Worm (Caenorhabditis elegans): ENCODE measurements around the gene pssy-1.

Gene pssy-1

DNA sequence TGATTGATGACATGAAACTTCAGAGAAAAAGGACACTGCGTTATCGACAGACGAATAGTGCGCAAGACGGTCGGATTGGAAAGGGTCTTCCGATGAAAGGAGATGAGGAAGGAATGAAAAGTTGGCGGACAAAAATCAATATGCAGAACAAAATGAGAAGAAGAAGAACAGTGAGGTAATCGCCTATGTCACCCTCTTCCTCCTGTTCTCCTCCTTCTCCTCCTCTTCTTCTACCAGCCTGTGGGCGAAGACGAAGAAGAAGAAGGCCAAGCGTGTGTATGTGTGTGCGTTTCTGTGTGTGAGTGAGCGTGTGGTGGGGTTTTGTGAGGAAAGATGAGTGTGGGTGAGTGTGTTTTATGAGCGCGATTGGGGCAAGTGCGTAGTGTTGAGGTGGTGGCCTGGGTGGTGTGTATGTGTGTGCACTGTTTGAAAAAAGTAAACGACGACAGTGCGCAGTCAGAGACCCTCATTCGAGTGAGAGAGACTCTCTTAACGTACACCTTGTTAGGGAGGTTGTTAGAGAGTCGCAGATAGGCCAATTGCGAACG lies 33.1 kb upstream of the pssy-1 start, which contains the start of gene tsp-21 (continued):
- TF ChIP-seq nhr-10 (tag; optimal IDR thresholded peaks at IDR 0.05): peak; percentile 54
- TF ChIP-seq pqm-1 (tag; optimal IDR thresholded peaks at IDR 0.05): peak; percentile 36
- peak; percentile 96 for TF ChIP-seq mep-1 (tag; optimal IDR thresholded peaks at IDR 0.05)
- no peak for TF ChIP-seq Y5F2A.4 (GFP tag; optimal IDR thresholded peaks at IDR 0.05)
- TF ChIP-seq tag-97 (GFP tag; IDR thresholded peaks at IDR 0.05): no peak
- TF ChIP-seq dmd-6 (GFP tag; IDR thresholded peaks at IDR 0.05): peak; percentile 50
- peak; percentile 58; the same call in 1 of the 2 replicates for TF ChIP-seq ctbp-1 (GFP tag; IDR thresholded peaks at IDR 0.05)
- TF ChIP-seq nhr-11 (tag; optimal IDR thresholded peaks at IDR 0.05): peak; percentile 61
- TF ChIP-seq mxl-2 (GFP tag; conservative IDR thresholded peaks at IDR 0.05): no peak
- TF ChIP-seq ceh-44 (GFP tag; IDR thresholded peaks at IDR 0.05): no peak
- peak; percentile 86 for TF ChIP-seq nhr-25 (tag; optimal IDR thresholded peaks at IDR 0.05; ENCODE audit: borderline replicate concordance, insufficient read depth)
- TF ChIP-seq T26A8.4 (GFP tag; IDR thresholded peaks at IDR 0.05): peak; percentile 61
- no peak for TF ChIP-seq dmd-9 (GFP tag; IDR thresholded peaks at IDR 0.05)
- TF ChIP-seq cey-2 (tag; optimal IDR thresholded peaks at IDR 0.05; ENCODE audit: borderline replicate concordance, insufficient read depth): no peak
- peak; percentile 97 for TF ChIP-seq aha-1 (tag)
- TF ChIP-seq ztf-7 (tag; optimal IDR thresholded peaks at IDR 0.05): peak; percentile 32
- TF ChIP-seq D1046.2 (GFP tag; IDR thresholded peaks at IDR 0.05): no peak
- no peak for TF ChIP-seq daf-19 (GFP tag; conservative IDR thresholded peaks at IDR 0.05)
- no peak for TF ChIP-seq T20F7.1 (GFP tag; optimal IDR thresholded peaks at IDR 0.05)
- TF ChIP-seq nhr-76 (tag; optimal IDR thresholded peaks at IDR 0.05): no peak
- TF ChIP-seq R02D3.7 (tag; optimal IDR thresholded peaks at IDR 0.05): no peak
- TF ChIP-seq daf-8 (GFP tag; IDR thresholded peaks at IDR 0.05): no peak
- no peak for TF ChIP-seq lim-7 (GFP tag; IDR thresholded peaks at IDR 0.05)
- no peak for TF ChIP-seq lir-3 (tag; optimal IDR thresholded peaks at IDR 0.05)
- TF ChIP-seq spr-1 (tag; optimal IDR thresholded peaks at IDR 0.05): no peak
- TF ChIP-seq lin-13 (GFP tag; optimal IDR thresholded peaks at IDR 0.05): peak; percentile 74
- TF ChIP-seq nhr-48 (tag; optimal IDR thresholded peaks at IDR 0.05): no peak
- no peak for TF ChIP-seq unc-39 (tag; optimal IDR thresholded peaks at IDR 0.05)
- no peak for TF ChIP-seq zip-11 (GFP tag; IDR thresholded peaks at IDR 0.05)
- peak; percentile 66 for TF ChIP-seq set-16 (GFP tag; IDR thresholded peaks at IDR 0.05)
- peak in 1 of 2 experiments; percentile 100 for TF ChIP-seq unc-62 (GFP tag; optimal IDR thresholded peaks at IDR 0.05 in 1 of 2)
- TF ChIP-seq unc-62 (tag; optimal IDR thresholded peaks at IDR 0.05): no peak
- peak; percentile 47 for TF ChIP-seq dpl-1 (GFP tag; optimal IDR thresholded peaks at IDR 0.05)
- peak; percentile 82 for TF ChIP-seq hmg-1.1 (GFP tag; IDR thresholded peaks at IDR 0.05)
- 0 out of 2 replicates have a peak, but pooled peaks have one; percentile 43 for TF ChIP-seq nhr-42 (GFP tag; IDR thresholded peaks at IDR 0.05)
- TF ChIP-seq egl-43 (GFP tag; IDR thresholded peaks at IDR 0.05): 0 out of 2 replicates have a peak, but pooled peaks have one; percentile 40
- TF ChIP-seq mdt-29 (GFP tag; IDR thresholded peaks at IDR 0.05): no peak
- TF ChIP-seq nhr-237 (tag; optimal IDR thresholded peaks at IDR 0.05): peak; percentile 27
- no peak for TF ChIP-seq nhr-111 (GFP tag; optimal IDR thresholded peaks at IDR 0.05)
- no peak for TF ChIP-seq fkh-10 (GFP tag; optimal IDR thresholded peaks at IDR 0.05)
- no peak for TF ChIP-seq saeg-2 (GFP tag; IDR thresholded peaks at IDR 0.05)
- no peak for TF ChIP-seq tra-1 (GFP tag; IDR thresholded peaks at IDR 0.05)
- TF ChIP-seq nhr-77 (tag; optimal IDR thresholded peaks at IDR 0.05): peak; percentile 91
- TF ChIP-seq mes-2 (tag; optimal IDR thresholded peaks at IDR 0.05; ENCODE audit: poor library complexity, severe bottlenecking): peak; percentile 72
- no peak for TF ChIP-seq fos-1 (tag; optimal IDR thresholded peaks at IDR 0.05)
- peak; percentile 14 for TF ChIP-seq F10B5.3 (tag; optimal IDR thresholded peaks at IDR 0.05)
- TF ChIP-seq hlh-30 (tag; optimal IDR thresholded peaks at IDR 0.05; ENCODE audit: insufficient read depth): peak; percentile 77
- TF ChIP-seq pha-4 (GFP tag; IDR thresholded peaks at IDR 0.05): no peak; the same call in 1 of the 2 replicates
- TF ChIP-seq pha-4 (tag; optimal IDR thresholded peaks at IDR 0.05): peak; percentile 53
- TF ChIP-seq Y75B8A.6 (GFP tag; IDR thresholded peaks at IDR 0.05): no peak
- TF ChIP-seq zag-1 (tag; optimal IDR thresholded peaks at IDR 0.05): no peak
- peak; percentile 81 for TF ChIP-seq mxl-3 (GFP tag; optimal IDR thresholded peaks at IDR 0.05)

Measured in whole organism, L4 larva.